Fruit fly (Drosophila melanogaster) whole organism, prepupa: ENCODE measurements around the gene Set8.

Experiments used
- CG10669 ChIP-seq: fragments of 200-800 bp; sonication (Bioruptor generic); optimal IDR thresholded peaks from 3 replicates; lab custom pipeline; 2018; ENCODE audit warnings: missing biosample characterization, mild to moderate bottlenecking, missing genetic modification characterization, moderate library complexity
- CG15336 ChIP-seq: fragments of 200-800 bp; sonication (Bioruptor generic); IDR thresholded peaks from 2 replicates; pipeline ENCODE4 v1.3.6; 2022; ENCODE audit warnings: missing biosample characterization, missing genetic modification characterization
- CG31627 ChIP-seq: fragments of 200-800 bp; sonication (Bioruptor generic); optimal IDR thresholded peaks from 3 replicates; lab custom pipeline; 2016; ENCODE audit warnings: missing biosample characterization, missing genetic modification characterization
- OdsH ChIP-seq: fragments of 200-800 bp; sonication (Bioruptor generic); optimal IDR thresholded peaks from 3 replicates; lab custom pipeline; 2016; ENCODE audit warnings: missing biosample characterization, missing genetic modification characterization
- Sox15 ChIP-seq: fragments of 200-800 bp; sonication (Bioruptor generic); optimal IDR thresholded peaks from 3 replicates; lab custom pipeline; 2016; ENCODE audit warnings: missing biosample characterization, missing genetic modification characterization
- achi ChIP-seq: fragments of 200-800 bp; sonication (Bioruptor generic); optimal IDR thresholded peaks from 3 replicates; lab custom pipeline; 2016; ENCODE audit warnings: missing biosample characterization, missing genetic modification characterization
- salr ChIP-seq, 2 experiments: fragments of 200-800 bp; sonication (Bioruptor generic); optimal IDR thresholded peaks; 3 replicates each; lab custom pipeline; 2016 to 2018; ENCODE audit warnings: missing biosample characterization in 2 of 2, missing genetic modification characterization in 2 of 2, mild to moderate bottlenecking in 1 of 2
- spab ChIP-seq: fragments of 200-800 bp; sonication (Bioruptor generic); optimal IDR thresholded peaks from 2 replicates; lab custom pipeline; 2017; ENCODE audit warnings: missing biosample characterization, mild to moderate bottlenecking, missing genetic modification characterization, missing genetic modification reagents

- TF ChIP-seq achi (GFP tag; lab: Kevin White, UChicago) (no peak), OdsH (GFP tag; lab: Kevin White, UChicago) (no peak), CG31627 (GFP tag; lab: Kevin White, UChicago) (no peak), salr (GFP tag; optimal IDR thresholded peaks at IDR 0.05; lab: Kevin White, UChicago) (no peak), CG15336 (no peak), Sox15 (no peak), CG10669 (GFP tag; lab: Kevin White, UChicago) (no peak), spab (GFP tag; lab: Kevin White, UChicago) (no peak)
These were observed 31.4 kb upstream of the Set8 start for dm6 chr3R:14284422-14284760.
